Worm (Caenorhabditis elegans) whole organism, late embryonic: ENCODE data around the gene C04F5.8.

Experiments
- F13H6.1 ChIP-seq: sonication (generic microtip); optimal IDR thresholded peaks from 2 replicates; lab custom pipeline; 2016; ENCODE audit warnings: missing genetic modification characterization, missing compliant biosample characterization
- ama-1 ChIP-seq: fragments of 150-350 bp; optimal IDR thresholded peaks from 2 replicates; lab custom pipeline; 2014
- ceh-6 ChIP-seq: fragments of 200-800 bp; sonication (Bioruptor generic); optimal IDR thresholded peaks from 2 replicates; lab custom pipeline; 2018; ENCODE audit warnings: mild to moderate bottlenecking, missing genetic modification characterization, missing compliant biosample characterization
- fkh-6 ChIP-seq: sonication (generic microtip); optimal IDR thresholded peaks from 2 replicates; lab custom pipeline; 2016; ENCODE audit warnings: missing genetic modification characterization, missing compliant biosample characterization
- npax-4 ChIP-seq: sonication (generic microtip); optimal IDR thresholded peaks from 2 replicates; lab custom pipeline; 2016; ENCODE audit warnings: missing genetic modification characterization, missing compliant biosample characterization
- pha-4 ChIP-seq: fragments of 150-350 bp; optimal IDR thresholded peaks from 2 replicates; lab custom pipeline; 2018; ENCODE audit warnings: missing biosample characterization, missing genetic modification reagents, missing genetic modification characterization
- pqm-1 ChIP-seq: sonication (generic microtip); optimal IDR thresholded peaks from 2 replicates; lab custom pipeline; 2016; ENCODE audit warnings: missing genetic modification characterization, missing compliant biosample characterization
- syd-9 ChIP-seq: sonication (generic microtip); optimal IDR thresholded peaks from 2 replicates; lab custom pipeline; 2016; ENCODE audit warnings: mild to moderate bottlenecking, missing genetic modification characterization, moderate library complexity, missing compliant biosample characterization

The C04F5.8 gene

DNA sequence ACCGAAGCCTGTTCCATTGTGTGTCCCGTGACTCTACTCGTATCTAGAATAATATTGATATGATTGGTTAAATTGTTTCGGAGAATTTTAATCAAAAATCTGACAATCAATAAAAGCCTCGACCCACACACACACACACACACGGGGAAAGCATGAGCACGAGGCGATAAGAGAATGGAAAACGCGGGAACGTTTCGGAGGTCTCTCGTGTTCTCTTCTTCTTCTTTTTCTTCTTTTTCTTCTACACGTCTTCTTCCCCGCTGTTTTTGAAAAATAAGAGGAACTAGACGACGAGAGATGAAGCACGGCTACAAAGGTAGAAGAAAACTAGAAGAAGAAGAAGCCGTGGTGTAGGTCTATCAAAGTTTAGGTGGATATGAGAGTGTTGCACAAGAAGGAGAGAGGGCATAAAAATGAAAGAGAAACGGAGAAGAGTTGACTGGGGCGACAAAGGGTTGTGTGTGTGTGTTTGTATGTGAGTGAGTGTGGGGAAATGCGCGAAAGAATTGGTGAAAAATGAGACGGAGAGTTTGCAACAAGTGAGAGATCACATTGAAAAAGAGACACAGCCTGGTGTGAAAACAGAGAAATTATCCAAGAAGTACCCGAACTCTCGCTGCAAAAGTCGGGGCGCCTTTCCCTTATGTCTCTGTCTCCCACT, 48.7 kb downstream of the C04F5.8 start, which contains the start of gene mlk-1 (continued):
- TF ChIP-seq pqm-1 (tag; lab: Kevin White, UChicago) = no peak
- TF ChIP-seq npax-4 (tag; lab: Kevin White, UChicago) = no peak
- peak; percentile 17 for TF ChIP-seq syd-9 (tag; lab: Kevin White, UChicago)
- TF ChIP-seq F13H6.1 (tag; lab: Kevin White, UChicago) = peak; percentile 40
- no peak for TF ChIP-seq pha-4 (tag; lab: Kevin White, UChicago)
- TF ChIP-seq ceh-6 (GFP tag; lab: Kevin White, UChicago) = no peak
- TF ChIP-seq fkh-6 = no peak
- no peak for TF ChIP-seq ama-1 (lab: Kevin White, UChicago)
